Worm (Caenorhabditis elegans) whole organism, L3 larva: ENCODE measurements around the gene srbc-5.

Experiments used
- R02D3.7 ChIP-seq: fragments of 150-350 bp; optimal IDR thresholded peaks from 2 replicates; lab custom pipeline; 2014; ENCODE audit warnings: missing biosample characterization, missing genetic modification characterization
- aly-2 ChIP-seq: fragments of 150-350 bp; optimal IDR thresholded peaks from 2 replicates; lab custom pipeline; 2014; ENCODE audit warnings: missing biosample characterization, missing genetic modification characterization
- ama-1 ChIP-seq: fragments of 150-350 bp; optimal IDR thresholded peaks from 2 replicates; lab custom pipeline; 2018
- ceh-16 ChIP-seq: sonication (generic microtip); optimal IDR thresholded peaks from 2 replicates; lab custom pipeline; 2017; ENCODE audit warnings: missing biosample characterization, missing genetic modification characterization
- ceh-28 ChIP-seq: fragments of 150-350 bp; optimal IDR thresholded peaks from 2 replicates; lab custom pipeline; 2014; ENCODE audit warnings: missing biosample characterization, missing genetic modification reagents, missing genetic modification characterization
- ceh-82 ChIP-seq: fragments of 150-350 bp; optimal IDR thresholded peaks from 2 replicates; lab custom pipeline; 2014; ENCODE audit warnings: missing biosample characterization, missing genetic modification characterization
- daf-12 ChIP-seq: fragments of 150-350 bp; optimal IDR thresholded peaks from 2 replicates; lab custom pipeline; 2014; ENCODE audit warnings: missing biosample characterization, missing genetic modification reagents, missing genetic modification characterization
- egl-27 ChIP-seq: sonication (generic microtip); optimal IDR thresholded peaks from 4 replicates; lab custom pipeline; 2017; ENCODE audit warnings: missing biosample characterization, missing genetic modification reagents, missing genetic modification characterization
- elt-3 ChIP-seq, 3 experiments: fragments of 150-350 bp in 1 of 3; sonication (generic microtip) in 2 of 3; optimal IDR thresholded peaks; 2 replicates in 2 of 3; 4 replicates in 1 of 3; lab custom pipeline; 2014 to 2017; ENCODE audit warnings: missing biosample characterization in 3 of 3, missing genetic modification characterization in 3 of 3
- eor-1 ChIP-seq, 2 experiments: fragments of 150-350 bp; optimal IDR thresholded peaks; 2 replicates each; lab custom pipeline; 2014 to 2018; ENCODE audit warnings: missing biosample characterization in 2 of 2, missing genetic modification characterization in 2 of 2
- fkh-10 ChIP-seq: sonication (generic microtip); optimal IDR thresholded peaks from 2 replicates; lab custom pipeline; 2017; ENCODE audit warnings: missing biosample characterization, missing genetic modification reagents, missing genetic modification characterization
- fkh-2 ChIP-seq: fragments of 150-350 bp; optimal IDR thresholded peaks from 2 replicates; lab custom pipeline; 2014; ENCODE audit warnings: missing biosample characterization, missing genetic modification reagents, missing genetic modification characterization
- hmg-11 ChIP-seq: sonication (generic microtip); optimal IDR thresholded peaks from 2 replicates; lab custom pipeline; 2016; ENCODE audit warnings: missing genetic modification characterization, missing compliant biosample characterization
- jun-1 ChIP-seq: fragments of 150-350 bp; optimal IDR thresholded peaks from 2 replicates; lab custom pipeline; 2014; ENCODE audit warnings: missing biosample characterization, missing genetic modification reagents, missing genetic modification characterization
- lin-15B ChIP-seq: fragments of 150-350 bp; optimal IDR thresholded peaks from 2 replicates; lab custom pipeline; 2014; ENCODE audit warnings: missing biosample characterization, missing genetic modification characterization
- lin-39 ChIP-seq: fragments of 150-350 bp; optimal IDR thresholded peaks from 2 replicates; lab custom pipeline; 2018; ENCODE audit warnings: missing biosample characterization, missing genetic modification reagents, missing genetic modification characterization
- mdl-1 ChIP-seq: fragments of 150-350 bp; optimal IDR thresholded peaks from 2 replicates; lab custom pipeline; 2014; ENCODE audit warnings: missing biosample characterization, missing genetic modification characterization
- mml-1 ChIP-seq: fragments of 150-350 bp; sonication (generic microtip); optimal IDR thresholded peaks from 3 replicates; lab custom pipeline; 2014; ENCODE audit warnings: missing biosample characterization, missing genetic modification characterization
- nfya-1 ChIP-seq: sonication (generic microtip); optimal IDR thresholded peaks from 2 replicates; lab custom pipeline; 2017; ENCODE audit warnings: missing genetic modification characterization, mild to moderate bottlenecking, missing compliant biosample characterization, antibody characterized with exemption, moderate library complexity; ENCODE audit not compliant: insufficient read depth
- nhr-12 ChIP-seq: fragments of 150-350 bp; optimal IDR thresholded peaks from 2 replicates; lab custom pipeline; 2014; ENCODE audit warnings: missing biosample characterization, missing genetic modification characterization
- nhr-23 ChIP-seq: fragments of 150-350 bp; optimal IDR thresholded peaks from 2 replicates; lab custom pipeline; 2014; ENCODE audit warnings: missing biosample characterization, missing genetic modification reagents, missing genetic modification characterization
- nhr-237 ChIP-seq: fragments of 150-350 bp; optimal IDR thresholded peaks from 2 replicates; lab custom pipeline; 2014; ENCODE audit warnings: missing biosample characterization, missing genetic modification characterization
- nhr-28 ChIP-seq: fragments of 150-350 bp; optimal IDR thresholded peaks from 2 replicates; lab custom pipeline; 2014; ENCODE audit warnings: missing biosample characterization, missing genetic modification characterization
- nhr-43 ChIP-seq: sonication (generic microtip); optimal IDR thresholded peaks from 2 replicates; lab custom pipeline; 2016; ENCODE audit warnings: mild to moderate bottlenecking, missing genetic modification characterization, missing compliant biosample characterization; ENCODE audit not compliant: poor library complexity, severe bottlenecking
- nhr-77 ChIP-seq: fragments of 150-350 bp; optimal IDR thresholded peaks from 2 replicates; lab custom pipeline; 2014; ENCODE audit warnings: missing biosample characterization, missing genetic modification characterization
- pha-4 ChIP-seq: fragments of 150-350 bp; optimal IDR thresholded peaks from 2 replicates; lab custom pipeline; 2014; ENCODE audit warnings: missing biosample characterization, missing genetic modification reagents, missing genetic modification characterization
- sea-2 ChIP-seq: fragments of 150-350 bp; sonication (generic microtip); optimal IDR thresholded peaks from 4 replicates; lab custom pipeline; 2014; ENCODE audit warnings: missing biosample characterization, missing genetic modification reagents, missing genetic modification characterization
- tbx-2 ChIP-seq: sonication (generic microtip); optimal IDR thresholded peaks from 2 replicates; lab custom pipeline; 2016; ENCODE audit warnings: mild to moderate bottlenecking, missing genetic modification characterization, missing compliant biosample characterization
- unc-39 ChIP-seq: sonication (generic microtip); optimal IDR thresholded peaks from 4 replicates; lab custom pipeline; 2017; ENCODE audit warnings: missing biosample characterization, missing genetic modification characterization
- unc-62 ChIP-seq: fragments of 150-350 bp; sonication (generic microtip); optimal IDR thresholded peaks from 4 replicates; lab custom pipeline; 2014; ENCODE audit warnings: missing biosample characterization, missing genetic modification reagents, missing genetic modification characterization
- zag-1 ChIP-seq: fragments of 150-350 bp; optimal IDR thresholded peaks from 2 replicates; lab custom pipeline; 2014; ENCODE audit warnings: missing biosample characterization, missing genetic modification characterization
- ztf-11 ChIP-seq: fragments of 150-350 bp; optimal IDR thresholded peaks from 2 replicates; lab custom pipeline; 2014; ENCODE audit warnings: missing biosample characterization, missing genetic modification characterization
- ztf-4 ChIP-seq: fragments of 150-350 bp; optimal IDR thresholded peaks from 2 replicates; lab custom pipeline; 2014; ENCODE audit warnings: missing biosample characterization, missing genetic modification characterization

Gene srbc-5

ce11 chrV:3260075-3260474 is at the start of gene srbc-5:
Gene srbc-5 (plus strand): TSS chrV:3260375.
- TF ChIP-seq lin-15B (tag; lab: Kevin White, UChicago), result no peak
- TF ChIP-seq hmg-11, result no peak
- no peak for TF ChIP-seq zag-1 (tag; lab: Kevin White, UChicago)
- no peak for TF ChIP-seq ceh-16 (tag; lab: Kevin White, UChicago)
- TF ChIP-seq sea-2 (GFP tag; lab: Kevin White, UChicago), result no peak
- no peak for TF ChIP-seq aly-2 (tag; lab: Kevin White, UChicago)
- TF ChIP-seq, all 47 proteins: peak for 0

- TF ChIP-seq fkh-10 (GFP tag; lab: Kevin White, UChicago) (no peak), ceh-28 (tag; lab: Kevin White, UChicago) (no peak), eor-1 (tag; optimal IDR thresholded peaks at IDR 0.05; lab: Kevin White, UChicago) (no peak), zag-1 (tag; lab: Kevin White, UChicago) (no peak), unc-39 (tag; lab: Kevin White, UChicago) (no peak), daf-12 (tag; lab: Kevin White, UChicago) (no peak), ceh-16 (tag; lab: Kevin White, UChicago) (no peak), nhr-28 (tag; lab: Kevin White, UChicago) (no peak), pha-4 (tag; lab: Kevin White, UChicago) (no peak), aly-2 (tag; lab: Kevin White, UChicago) (no peak)
Measured at ce11 chrV:3218604-3219003, 41.6 kb upstream of the srbc-5 start.

ce11 chrV:3227373-3227772 is 32.8 kb upstream of the srbc-5 start, which contains the start of gene K08D9.2:
Gene K08D9.2 (plus strand): TSS chrV:3227673.
- no peak for TF ChIP-seq ama-1
- TF ChIP-seq nhr-237 (tag; lab: Kevin White, UChicago), result no peak
- TF ChIP-seq R02D3.7 (tag; lab: Kevin White, UChicago), result no peak
- TF ChIP-seq ztf-11, result no peak
- TF ChIP-seq nhr-43, result no peak
- TF ChIP-seq sea-2 (GFP tag; lab: Kevin White, UChicago), result no peak
- no peak for TF ChIP-seq nhr-77 (tag; lab: Kevin White, UChicago)
- no peak for TF ChIP-seq nhr-28 (tag; lab: Kevin White, UChicago)
- TF ChIP-seq unc-39 (tag; lab: Kevin White, UChicago), result no peak
- no peak for TF ChIP-seq fkh-2
- no peak for TF ChIP-seq jun-1 (tag; lab: Kevin White, UChicago)
- TF ChIP-seq ceh-28 (tag; lab: Kevin White, UChicago), result no peak
- TF ChIP-seq hmg-11, result no peak

- no peak for TF ChIP-seq R02D3.7 (tag; lab: Kevin White, UChicago)
- no peak for TF ChIP-seq egl-27 (tag; lab: Kevin White, UChicago)
- TF ChIP-seq elt-3 (tag; optimal IDR thresholded peaks at IDR 0.05; lab: Kevin White, UChicago), result no peak
- TF ChIP-seq unc-62 (GFP tag; lab: Kevin White, UChicago), result no peak
- no peak for TF ChIP-seq nhr-12 (tag; lab: Kevin White, UChicago)
- TF ChIP-seq nhr-77 (tag; lab: Kevin White, UChicago), result no peak
- no peak for TF ChIP-seq hmg-11
- TF ChIP-seq ztf-4 (tag; lab: Kevin White, UChicago), result no peak
- no peak for TF ChIP-seq ceh-82
- no peak for TF ChIP-seq mml-1 (tag; lab: Kevin White, UChicago)
- no peak for TF ChIP-seq tbx-2 (tag; lab: Kevin White, UChicago)
- TF ChIP-seq sea-2 (GFP tag; lab: Kevin White, UChicago), result no peak
- no peak for TF ChIP-seq nfya-1 (tag; lab: Kevin White, UChicago)
- no peak for TF ChIP-seq jun-1 (tag; lab: Kevin White, UChicago)
- TF ChIP-seq fkh-2, result no peak
- no peak for TF ChIP-seq eor-1 (tag; optimal IDR thresholded peaks at IDR 0.05; lab: Kevin White, UChicago)
- no peak for TF ChIP-seq nhr-23 (tag; lab: Kevin White, UChicago)
- TF ChIP-seq mdl-1 (tag; lab: Kevin White, UChicago), result no peak
- no peak for TF ChIP-seq daf-12 (tag; lab: Kevin White, UChicago)
- TF ChIP-seq, all 47 proteins: peak for 0
Measured at ce11 chrV:3230150-3230549, 30.0 kb upstream of the srbc-5 start.

- TF ChIP-seq lin-39 (tag; lab: Kevin White, UChicago) (no peak), hmg-11 (no peak)
- TF ChIP-seq, all 47 proteins: peak for 0
Measured at ce11 chrV:3230597-3230996, 29.6 kb upstream of the srbc-5 start, which contains the start of gene K08D9.10. Gene K08D9.10 (plus strand): TSS chrV:3230897.
